Worm (Caenorhabditis elegans) whole organism, midembryonic: Measurements from ENCODE around the gene Y43D4A.1.

Source experiments
- T22C8.4 ChIP-seq: fragments of 200-800 bp; sonication (Bioruptor generic); IDR thresholded peaks from 2 replicates; pipeline ENCODE4 v1.3.6; 2022; ENCODE audit warnings: missing genetic modification characterization, missing compliant biosample characterization
- flt-1 ChIP-seq: fragments of 200-800 bp; sonication (Bioruptor generic); IDR thresholded peaks from 2 replicates; pipeline ENCODE4 v1.3.6; 2022; ENCODE audit warnings: missing genetic modification characterization, missing compliant biosample characterization
- klf-2 ChIP-seq: fragments of 200-800 bp; sonication (Bioruptor generic); conservative IDR thresholded peaks from 2 replicates; pipeline ENCODE4 v1.3.6; 2022; ENCODE audit warnings: missing genetic modification reagents, missing genetic modification characterization, missing compliant biosample characterization
- med-1 ChIP-seq: sonication (generic microtip); optimal IDR thresholded peaks from 2 replicates; lab custom pipeline; 2017; ENCODE audit warnings: missing genetic modification characterization, mild to moderate bottlenecking, missing compliant biosample characterization, antibody characterized with exemption, missing genetic modification reagents; ENCODE audit not compliant: insufficient read depth
- ref-1 ChIP-seq: fragments of 200-800 bp; sonication (Bioruptor generic); conservative IDR thresholded peaks from 2 replicates; pipeline ENCODE4 v1.3.6; 2022; ENCODE audit warnings: missing genetic modification reagents, missing genetic modification characterization, missing compliant biosample characterization
- tab-1 ChIP-seq: fragments of 200-800 bp; sonication (Bioruptor generic); IDR thresholded peaks from 2 replicates; pipeline ENCODE4 v1.3.6; 2022; ENCODE audit warnings: missing genetic modification characterization, missing compliant biosample characterization
- ztf-29 ChIP-seq: fragments of 200-800 bp; sonication (Bioruptor generic); IDR thresholded peaks from 2 replicates; pipeline ENCODE4 v1.3.6; 2022; ENCODE audit warnings: missing genetic modification reagents, missing genetic modification characterization, missing compliant biosample characterization

DNA sequence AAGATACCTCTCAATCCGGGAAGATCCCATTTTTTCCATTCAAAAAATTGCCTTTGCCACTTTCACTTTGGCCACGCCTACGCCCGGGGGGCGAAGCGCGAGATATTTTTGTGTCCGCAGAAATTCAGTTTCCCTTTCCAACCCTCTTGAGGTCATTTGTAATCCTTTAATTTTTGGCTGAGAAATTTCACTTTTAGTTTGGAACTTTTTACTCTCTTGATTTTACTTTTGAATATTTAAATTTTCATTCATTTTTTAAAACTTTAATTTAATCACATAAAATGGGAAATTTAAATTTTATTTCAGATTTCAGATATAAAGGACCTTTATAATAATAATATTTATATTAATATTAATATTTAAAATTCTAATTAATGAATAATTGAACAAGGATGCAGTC, 31.8 kb downstream of the Y43D4A.1 start, which contains the start of gene Y43D4A.5:
- TF ChIP-seq ref-1 (GFP tag; lab: Robert Waterston, UW) (no peak), ztf-29 (no peak), med-1 (GFP tag; lab: Kevin White, UChicago) (no peak), flt-1 (GFP tag; lab: Robert Waterston, UW) (no peak), T22C8.4 (GFP tag; lab: Robert Waterston, UW) (no peak), klf-2 (no peak), tab-1 (GFP tag; lab: Robert Waterston, UW) (no peak)
